Worm (Caenorhabditis elegans) whole organism, late embryonic: ENCODE data around the gene dac-1.

ENCODE experiments used
- ama-1 ChIP-seq: fragments of 150-350 bp; optimal IDR thresholded peaks from 2 replicates; lab custom pipeline; 2014
- ceh-30 ChIP-seq: fragments of 150-350 bp; optimal IDR thresholded peaks from 2 replicates; lab custom pipeline; 2014; ENCODE audit warnings: missing biosample characterization, missing genetic modification characterization
- che-1 ChIP-seq: sonication (generic microtip); optimal IDR thresholded peaks from 2 replicates; lab custom pipeline; 2016; ENCODE audit warnings: mild to moderate bottlenecking, missing genetic modification characterization, missing compliant biosample characterization
- dmd-4 ChIP-seq: sonication (generic microtip); optimal IDR thresholded peaks from 2 replicates; lab custom pipeline; 2016; ENCODE audit warnings: borderline replicate concordance, missing genetic modification characterization, missing compliant biosample characterization
- elt-2 ChIP-seq: sonication (generic microtip); optimal IDR thresholded peaks from 2 replicates; lab custom pipeline; 2016; ENCODE audit warnings: missing genetic modification reagents, missing genetic modification characterization, missing compliant biosample characterization
- rnt-1 ChIP-seq: sonication (generic microtip); optimal IDR thresholded peaks from 2 replicates; lab custom pipeline; 2016; ENCODE audit warnings: missing genetic modification characterization, missing compliant biosample characterization
- unc-3 ChIP-seq, 2 experiments: fragments of 200-800 bp in 1 of 2; sonication (Bioruptor generic) in 1 of 2; sonication (generic microtip) in 1 of 2; conservative IDR thresholded peaks in 1 of 2; optimal IDR thresholded peaks in 1 of 2; 2 replicates each; pipeline versions ENCODE4 v1.3.6 to Lab custom; 2016 to 2022; ENCODE audit warnings: missing compliant biosample characterization in 2 of 2, missing genetic modification characterization in 2 of 2, missing genetic modification reagents in 1 of 2
- ztf-16 ChIP-seq: sonication (generic microtip); optimal IDR thresholded peaks from 2 replicates; lab custom pipeline; 2017; ENCODE audit warnings: missing genetic modification characterization, missing compliant biosample characterization

DNA sequence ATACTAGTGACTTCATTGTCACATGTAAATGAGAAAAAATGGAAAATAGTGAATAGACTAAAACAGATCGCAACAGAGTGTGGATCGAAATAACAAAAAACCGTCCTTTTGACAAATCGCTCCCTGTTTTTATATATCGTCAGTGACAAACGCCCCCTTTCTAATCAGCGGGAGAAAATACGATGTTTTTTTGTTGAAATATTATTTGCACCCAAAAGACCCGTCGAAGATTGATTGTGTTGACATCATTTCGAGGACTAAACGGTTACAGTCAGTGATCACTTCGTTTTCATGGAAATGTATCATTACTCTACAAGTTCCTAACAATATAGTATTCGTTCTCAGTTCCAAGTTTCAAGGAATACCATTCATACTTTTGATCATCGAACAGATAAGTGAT lies 23.5 kb downstream of the dac-1 start, which contains the start of gene dos-3:
- TF ChIP-seq unc-3 (GFP tag; conservative IDR thresholded peaks at IDR 0.05; lab: Robert Waterston, UW) (no peak), unc-3 (tag; optimal IDR thresholded peaks at IDR 0.05; lab: Kevin White, UChicago) (no peak), elt-2 (tag; lab: Kevin White, UChicago) (no peak), ama-1 (lab: Kevin White, UChicago) (no peak), ceh-30 (tag; lab: Kevin White, UChicago) (no peak), rnt-1 (tag; lab: Kevin White, UChicago) (no peak), che-1 (no peak), ztf-16 (tag; lab: Kevin White, UChicago) (no peak), dmd-4 (tag; lab: Kevin White, UChicago) (no peak)
